Fruit fly (Drosophila melanogaster) whole organism, embryonic: ENCODE results near the gene CG12589.

Experiments used
- Awh ChIP-seq: fragments of 200-800 bp; sonication (Bioruptor generic); IDR thresholded peaks from 2 replicates; pipeline ENCODE4, ENCODE4 v1.3.6; 2022; ENCODE audit warnings: missing biosample characterization, missing genetic modification characterization
- CG17568 ChIP-seq: fragments of 200-800 bp; sonication (Bioruptor generic); optimal IDR thresholded peaks from 2 replicates; lab custom pipeline; 2018; ENCODE audit warnings: missing biosample characterization, mild to moderate bottlenecking, missing genetic modification characterization, moderate library complexity
- CG1832 ChIP-seq: fragments of 200-800 bp; sonication (Bioruptor generic); optimal IDR thresholded peaks from 2 replicates; lab custom pipeline; 2017; ENCODE audit warnings: missing biosample characterization, mild to moderate bottlenecking, missing genetic modification characterization, inconsistent platforms
- CG2712 ChIP-seq: fragments of 200-800 bp; optimal IDR thresholded peaks from 3 replicates; lab custom pipeline; 2019; ENCODE audit warnings: missing biosample characterization, mild to moderate bottlenecking, missing genetic modification characterization, moderate library complexity
- CG30403 ChIP-seq: fragments of 200-800 bp; sonication (Bioruptor generic); optimal IDR thresholded peaks from 3 replicates; lab custom pipeline; 2016; ENCODE audit warnings: missing biosample characterization, missing genetic modification characterization
- Chrac-16 ChIP-seq: fragments of 200-800 bp; sonication (Bioruptor generic); optimal IDR thresholded peaks from 3 replicates; lab custom pipeline; 2016; ENCODE audit warnings: missing biosample characterization, missing genetic modification characterization
- HLHmδ ChIP-seq: fragments of 200-800 bp; sonication (Bioruptor generic); optimal IDR thresholded peaks from 2 replicates; lab custom pipeline; 2018; ENCODE audit warnings: missing biosample characterization, mild to moderate bottlenecking, missing genetic modification characterization, moderate library complexity
- Hr39 ChIP-seq: fragments of >200 bp; optimal IDR thresholded peaks from 2 replicates; lab custom pipeline; 2017
- Sox102F ChIP-seq: fragments of 200-800 bp; sonication (Bioruptor generic); optimal IDR thresholded peaks from 2 replicates; lab custom pipeline; 2018; ENCODE audit warnings: missing biosample characterization, mild to moderate bottlenecking, missing genetic modification characterization, moderate library complexity
- Usf ChIP-seq: fragments of 200-800 bp; sonication (Bioruptor generic); optimal IDR thresholded peaks from 2 replicates; lab custom pipeline; 2017; ENCODE audit warnings: missing genotype, missing biosample characterization, missing genetic modification characterization
- br ChIP-seq: fragments of >200 bp; optimal IDR thresholded peaks from 2 replicates; lab custom pipeline; 2017
- rib ChIP-seq: fragments of 200-800 bp; sonication (Bioruptor generic); IDR thresholded peaks from 2 replicates; pipeline ENCODE4 v1.3.6; 2022; ENCODE audit warnings: missing biosample characterization, missing genetic modification characterization

DNA sequence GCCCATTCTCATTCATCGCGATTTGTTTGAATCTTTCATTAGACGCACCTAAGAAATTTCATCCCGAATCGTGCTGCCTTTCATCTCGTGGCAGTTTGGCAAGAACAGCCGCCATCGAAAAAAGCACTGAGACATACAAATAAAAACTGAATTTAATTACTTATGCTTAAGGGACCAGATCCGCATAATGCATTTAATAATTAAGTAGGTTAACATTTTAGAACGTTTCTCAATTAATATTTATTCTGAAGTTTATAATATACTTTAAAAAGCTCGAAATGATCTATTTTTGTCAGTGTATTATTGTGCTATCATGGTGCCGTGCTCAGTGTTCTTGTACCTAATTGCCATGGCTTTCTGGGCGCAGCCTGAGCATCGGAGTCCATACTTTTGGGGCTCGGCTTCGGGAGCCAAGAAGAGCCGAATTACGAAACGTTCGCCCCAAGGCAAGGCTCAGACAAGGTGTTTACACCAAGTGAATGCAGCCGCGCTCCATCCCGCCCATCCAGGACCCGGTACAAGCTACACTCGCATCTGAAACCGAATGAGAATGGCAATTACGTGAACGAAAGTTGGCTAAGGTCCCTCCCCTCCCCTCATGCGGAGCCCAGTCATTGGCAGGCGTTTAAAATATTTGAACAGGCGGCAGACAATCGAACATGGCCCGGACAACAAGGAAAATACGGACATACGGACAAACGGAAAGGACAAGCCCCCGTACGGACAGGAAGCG, 38.3 kb downstream of the CG12589 start:
- TF ChIP-seq CG17568 (GFP tag; lab: Kevin White, UChicago), result no peak
- TF ChIP-seq br (lab: Kevin White, UChicago), result no peak
- TF ChIP-seq CG30403 (GFP tag; lab: Kevin White, UChicago), result peak; percentile 15
- TF ChIP-seq rib (GFP tag; lab: Robert Waterston, UW), result no peak
- TF ChIP-seq Sox102F, result peak; percentile 50
- TF ChIP-seq Hr39, result no peak
- TF ChIP-seq CG1832 (GFP tag; lab: Kevin White, UChicago), result no peak
- no peak for TF ChIP-seq Awh (GFP tag; lab: Robert Waterston, UW)
- no peak for TF ChIP-seq Usf (GFP tag; lab: Kevin White, UChicago)
- TF ChIP-seq CG2712 (tag; lab: Kevin White, UChicago), result peak; percentile 56
- no peak for TF ChIP-seq Chrac-16 (GFP tag; lab: Kevin White, UChicago)
- no peak for TF ChIP-seq HLHmδ (GFP tag; lab: Kevin White, UChicago)
